Fruit fly (Drosophila melanogaster): ENCODE results near the gene CG3588.

DNA sequence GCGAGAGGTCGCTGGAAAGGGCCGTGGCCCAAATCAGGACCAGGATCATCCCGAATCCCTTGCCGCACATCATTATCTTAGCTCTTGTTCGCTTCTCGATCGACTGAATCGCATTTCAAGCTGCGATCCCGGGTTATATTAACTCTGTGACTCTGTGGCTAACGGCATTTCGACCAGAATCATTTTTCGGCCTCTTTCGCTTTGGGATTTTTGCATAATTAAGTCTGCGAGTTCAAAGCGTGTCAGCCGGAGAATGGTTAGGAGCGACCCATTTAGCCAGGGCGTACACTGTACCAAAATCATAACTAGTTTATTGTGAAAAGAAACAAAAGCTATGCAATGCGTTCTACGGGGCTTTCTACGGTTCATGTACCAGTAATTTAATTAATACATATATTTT, 36.0 kb upstream of the CG3588 start, which contains the start of gene CG14418:
- TF ChIP-seq ato (GFP tag; IDR thresholded peaks at IDR 0.05; ENCODE audit: partially characterized antibody), result no peak
- no peak for TF ChIP-seq BEAF-32 (GFP tag; optimal IDR thresholded peaks at IDR 0.05)
- no peak for TF ChIP-seq CG8359 (GFP tag; optimal IDR thresholded peaks at IDR 0.05; ENCODE audit: borderline replicate concordance)
- TF ChIP-seq CG6765 (GFP tag; optimal IDR thresholded peaks at IDR 0.05), result no peak
- TF ChIP-seq crc (GFP tag; optimal IDR thresholded peaks at IDR 0.05), result no peak
- no peak for TF ChIP-seq CG31365 (tag; optimal IDR thresholded peaks at IDR 0.05)
- TF ChIP-seq pnt (GFP tag; optimal IDR thresholded peaks at IDR 0.05), result no peak
